Fruit fly (Drosophila melanogaster) whole organism: ENCODE measurements around the gene CG7011.
A peak's percentile ranks its signal among the peaks of the same experiment; 100 is the strongest.

Experiments used
- CG8478 ChIP-seq: fragments of >200 bp; optimal IDR thresholded peaks from 2 replicates; lab custom pipeline; 2018; ENCODE audit warnings: inconsistent platforms
- Dll ChIP-seq: fragments of >200 bp; optimal IDR thresholded peaks from 2 replicates; lab custom pipeline; 2017
- EcR ChIP-seq, 2 experiments: fragments of >200 bp; optimal IDR thresholded peaks; 2 replicates each; lab custom pipeline; 2017; ENCODE audit warnings: missing biosample characterization in 2 of 2, missing genetic modification characterization in 2 of 2, missing genetic modification reagents in 2 of 2
- pan ChIP-seq: fragments of >200 bp; optimal IDR thresholded peaks from 2 replicates; lab custom pipeline; 2017
- psq ChIP-seq: fragments of >200 bp; optimal IDR thresholded peaks from 2 replicates; lab custom pipeline; 2017
- usp ChIP-seq: fragments of >200 bp; optimal IDR thresholded peaks from 2 replicates; lab custom pipeline; 2017; ENCODE audit warnings: missing biosample characterization, missing genetic modification characterization, mixed read lengths

CG7011 gene

DNA sequence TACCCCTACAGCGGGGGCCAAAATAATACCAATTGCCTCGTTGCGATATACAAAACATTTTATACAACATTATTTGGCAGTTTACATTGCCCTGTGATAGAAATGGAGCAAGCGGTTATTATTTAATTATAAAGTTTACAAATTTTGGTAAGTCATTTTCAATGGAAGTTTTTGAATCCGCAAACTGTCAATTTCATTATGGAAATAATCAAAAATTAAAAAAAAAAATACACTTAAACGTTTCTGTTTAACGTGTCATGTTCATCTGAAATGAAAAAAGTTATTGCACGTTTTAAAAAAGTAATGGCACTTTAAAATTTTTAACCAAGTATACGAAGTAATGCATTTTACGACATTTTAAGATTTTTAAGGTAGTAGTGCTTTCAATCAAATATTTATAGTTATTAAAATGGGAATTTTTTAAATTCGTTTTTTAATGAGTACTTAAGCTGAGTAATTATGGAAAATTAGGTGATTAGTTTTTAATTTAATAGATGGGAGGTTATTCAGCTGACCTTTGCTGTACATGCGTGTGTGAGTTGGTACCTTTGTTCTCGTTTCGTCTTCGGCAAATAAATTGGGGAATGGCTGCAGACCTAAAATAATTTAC lies 33.4 kb upstream of the CG7011 start:
- no peak for TF ChIP-seq EcR (GFP tag; optimal IDR thresholded peaks at IDR 0.05; lab: Kevin White, UChicago)
- TF ChIP-seq Dll (lab: Kevin White, UChicago): no peak

DNA sequence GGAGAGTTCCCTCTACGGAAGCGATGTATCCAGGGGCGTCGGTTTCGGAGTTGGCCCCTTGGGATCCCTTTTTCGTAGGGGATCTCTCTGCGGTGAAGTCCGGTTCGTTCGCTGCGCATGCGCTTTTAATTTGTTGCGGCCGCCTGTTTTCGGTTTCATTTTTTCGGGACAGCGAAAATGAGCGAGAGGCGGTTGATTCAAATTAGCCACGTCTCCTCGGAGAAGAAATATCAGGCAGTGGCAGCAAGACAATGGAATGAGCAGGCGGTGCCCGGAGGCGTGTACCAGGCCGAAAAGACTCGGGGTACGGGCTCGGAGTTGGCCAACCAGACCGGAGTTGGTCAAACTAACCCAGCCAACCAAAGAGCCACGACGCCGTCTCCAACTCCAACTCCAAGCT lies 32.8 kb upstream of the CG7011 start:
- peak; percentile 62 for TF ChIP-seq Dll (lab: Kevin White, UChicago)
- no peak for TF ChIP-seq usp (GFP tag; lab: Kevin White, UChicago)

DNA sequence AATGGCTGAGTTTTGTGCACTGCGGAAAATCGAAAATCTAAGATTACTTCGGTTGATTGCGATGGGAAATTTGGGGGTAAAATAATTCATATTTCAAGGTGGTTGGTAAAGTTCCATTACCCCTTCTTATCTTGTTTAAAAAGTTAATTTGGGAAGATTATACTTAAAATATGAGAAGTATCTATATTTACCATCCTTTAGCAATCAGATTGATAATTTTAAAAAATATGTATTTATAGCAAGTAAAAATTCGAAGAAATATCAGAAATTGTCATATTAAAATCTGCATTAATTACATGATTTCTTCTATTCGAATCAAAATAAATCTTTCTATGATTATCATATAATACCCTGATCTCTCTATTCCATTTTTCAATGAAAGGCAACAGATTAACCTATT lies 32.1 kb upstream of the CG7011 start:
- TF ChIP-seq pan (lab: Kevin White, UChicago) (no peak), psq (no peak), EcR (GFP tag; optimal IDR thresholded peaks at IDR 0.05; lab: Kevin White, UChicago) (no peak), Dll (lab: Kevin White, UChicago) (no peak), CG8478 (lab: Kevin White, UChicago) (no peak), usp (GFP tag; lab: Kevin White, UChicago) (no peak)

DNA sequence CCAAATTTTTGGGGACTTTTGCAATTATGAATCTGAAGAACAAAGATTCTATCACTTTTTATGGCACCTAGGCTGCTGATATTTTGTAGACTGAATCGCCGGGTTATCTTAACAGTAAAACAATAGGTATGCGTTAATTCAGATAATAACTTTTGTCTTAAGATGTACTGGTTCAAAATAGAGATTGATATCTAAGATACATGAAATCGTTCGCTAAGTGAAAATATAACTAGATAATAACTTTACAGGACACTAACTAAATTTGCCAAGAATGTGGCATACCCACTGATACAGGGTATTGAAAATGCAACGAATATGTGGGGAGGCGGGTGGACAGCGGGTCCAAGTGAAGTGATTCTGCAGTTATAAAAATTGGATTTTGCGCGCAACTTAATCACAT lies 28.7 kb upstream of the CG7011 start:
- peak; percentile 69 for TF ChIP-seq pan (lab: Kevin White, UChicago)
- TF ChIP-seq usp (GFP tag; lab: Kevin White, UChicago): no peak

DNA sequence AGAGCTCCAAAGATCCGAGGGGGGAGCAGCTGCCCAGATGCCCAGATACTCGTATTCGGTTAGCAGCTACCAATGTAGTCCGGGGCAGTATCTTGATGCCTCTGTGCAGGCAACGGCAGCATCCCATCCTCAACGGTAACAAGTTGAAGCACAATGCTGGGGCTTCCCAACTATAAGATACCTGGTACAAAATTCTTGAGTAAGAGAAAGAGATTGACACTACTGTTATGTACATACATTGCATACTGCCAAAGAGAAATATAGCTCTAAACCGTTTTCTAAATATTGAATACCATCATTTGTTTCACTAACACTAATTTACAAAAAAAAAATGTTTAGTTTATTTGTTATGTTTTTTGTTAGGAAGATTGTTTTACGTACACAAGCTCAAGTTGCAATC lies 26.3 kb upstream of the CG7011 start:
- TF ChIP-seq usp (GFP tag; lab: Kevin White, UChicago) (no peak), pan (lab: Kevin White, UChicago) (peak; percentile 54)

DNA sequence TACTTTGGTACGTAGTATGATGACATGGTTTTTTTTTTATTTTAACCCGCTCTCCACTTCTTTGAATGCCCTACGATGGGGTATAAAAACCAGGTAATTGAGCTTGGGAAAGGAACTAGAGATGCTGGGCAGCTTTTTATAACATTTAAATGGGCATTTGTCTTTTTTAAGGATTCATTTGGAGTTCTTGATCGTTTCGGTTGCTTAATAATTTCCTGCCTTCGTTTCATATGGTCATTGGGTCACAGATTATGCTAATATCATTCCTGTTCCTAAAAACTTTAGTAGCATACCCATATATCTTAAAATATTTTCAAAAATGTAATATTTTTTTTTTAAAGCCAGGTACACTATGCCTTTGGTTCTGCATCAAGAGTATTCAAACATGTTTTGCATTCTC lies 25.3 kb upstream of the CG7011 start:
- no peak for TF ChIP-seq Dll (lab: Kevin White, UChicago)
- TF ChIP-seq pan (lab: Kevin White, UChicago): no peak
- no peak for TF ChIP-seq EcR (GFP tag; optimal IDR thresholded peaks at IDR 0.05; lab: Kevin White, UChicago)
- TF ChIP-seq psq: no peak
- TF ChIP-seq CG8478 (lab: Kevin White, UChicago): no peak
- TF ChIP-seq usp (GFP tag; lab: Kevin White, UChicago): no peak

DNA sequence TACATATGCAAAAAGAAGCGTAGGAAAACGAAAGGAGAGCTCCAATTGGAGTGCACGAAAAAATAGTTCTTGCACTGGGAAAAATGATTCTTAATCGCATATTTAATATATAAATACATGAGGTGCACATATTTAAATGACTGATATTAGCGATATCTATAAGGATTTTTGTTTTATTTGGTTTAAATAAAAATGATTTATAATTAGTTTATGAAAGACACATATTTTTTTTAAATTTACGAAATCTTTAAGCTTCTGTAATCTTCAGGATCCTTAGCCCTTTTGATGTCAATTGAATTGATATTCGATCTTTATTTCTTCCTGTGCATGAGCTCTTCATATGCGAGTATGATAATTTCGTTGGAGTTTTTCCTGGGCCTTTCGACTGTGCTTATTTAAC lies 24.4 kb upstream of the CG7011 start:
- TF ChIP-seq EcR (GFP tag; optimal IDR thresholded peaks at IDR 0.05; lab: Kevin White, UChicago): no peak
- no peak for TF ChIP-seq Dll (lab: Kevin White, UChicago)
- no peak for TF ChIP-seq psq
- TF ChIP-seq pan (lab: Kevin White, UChicago): no peak
- TF ChIP-seq usp (GFP tag; lab: Kevin White, UChicago): no peak
- TF ChIP-seq CG8478 (lab: Kevin White, UChicago): no peak

DNA sequence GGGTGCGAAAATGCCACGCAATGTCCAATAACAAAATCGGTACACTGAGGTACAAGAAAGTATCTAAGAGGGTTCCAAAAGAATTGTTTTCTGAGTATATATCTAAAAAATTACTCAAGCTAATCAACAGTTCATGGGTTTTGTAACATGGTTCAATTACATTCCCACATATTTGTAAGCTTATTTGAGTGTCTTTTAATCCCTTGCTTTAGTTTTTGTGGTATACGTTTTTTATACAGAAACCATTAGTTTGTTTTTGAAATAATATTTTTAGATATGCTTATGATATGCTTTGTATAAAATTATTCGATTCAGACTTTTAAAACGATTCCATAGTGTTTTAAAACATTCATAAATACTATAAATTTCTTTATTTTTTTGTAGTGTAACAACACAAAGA lies 17.4 kb upstream of the CG7011 start:
- TF ChIP-seq psq (no peak), EcR (GFP tag; optimal IDR thresholded peaks at IDR 0.05; lab: Kevin White, UChicago) (no peak), Dll (lab: Kevin White, UChicago) (no peak), pan (lab: Kevin White, UChicago) (no peak)

DNA sequence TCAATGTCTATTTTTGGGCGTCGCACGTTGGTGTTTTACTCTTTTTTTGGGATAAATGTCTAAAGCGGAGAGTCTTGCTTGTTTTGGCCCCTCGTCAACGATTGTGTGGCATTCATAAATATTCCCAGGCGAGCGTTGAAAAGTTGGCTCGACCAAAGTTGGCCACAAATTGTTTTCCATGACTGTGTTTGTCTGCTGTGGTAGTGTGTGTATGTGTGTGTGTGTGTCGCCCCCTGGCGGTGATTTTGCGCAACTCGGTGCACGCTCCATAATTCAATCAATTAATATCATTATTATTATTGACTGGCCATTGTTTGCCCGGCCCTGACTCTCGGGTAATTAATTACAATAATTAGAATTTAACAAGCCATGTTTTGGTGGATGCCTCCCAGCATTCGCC lies 15.2 kb upstream of the CG7011 start:
- TF ChIP-seq pan (lab: Kevin White, UChicago): no peak
- TF ChIP-seq psq: no peak
- no peak for TF ChIP-seq CG8478 (lab: Kevin White, UChicago)
- TF ChIP-seq EcR (GFP tag; optimal IDR thresholded peaks at IDR 0.05; lab: Kevin White, UChicago): no peak
- TF ChIP-seq Dll (lab: Kevin White, UChicago): no peak
- no peak for TF ChIP-seq usp (GFP tag; lab: Kevin White, UChicago)

DNA sequence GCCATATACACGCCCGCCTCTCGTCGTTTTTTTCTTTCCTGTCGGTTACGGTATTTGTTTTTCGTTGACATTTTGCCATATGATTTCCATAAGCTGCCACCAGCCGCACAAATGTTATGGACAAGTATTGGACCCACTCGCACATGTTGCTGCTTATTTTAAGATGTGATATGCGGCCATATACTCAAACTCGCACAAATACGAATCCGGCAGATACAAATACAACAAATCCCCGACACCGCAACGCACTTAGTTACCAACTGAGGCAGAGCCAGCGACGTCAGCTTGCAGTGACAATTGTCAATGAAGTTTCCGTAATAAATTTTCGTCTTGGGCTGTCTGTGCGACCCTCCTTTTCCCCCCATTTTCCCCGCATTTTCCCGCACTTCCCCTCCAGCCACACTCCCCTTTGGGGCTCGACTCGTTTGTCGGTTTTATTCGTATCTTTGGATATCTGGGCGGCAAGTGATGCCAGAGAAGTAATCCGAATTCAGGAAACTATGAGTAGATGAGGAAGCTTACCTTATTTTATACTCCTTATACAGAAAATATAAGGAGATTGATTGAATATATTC lies 13.3 kb upstream of the CG7011 start:
- TF ChIP-seq Dll (lab: Kevin White, UChicago) (no peak), CG8478 (lab: Kevin White, UChicago) (no peak), EcR (GFP tag; optimal IDR thresholded peaks at IDR 0.05; lab: Kevin White, UChicago) (no peak), psq (no peak), usp (GFP tag; lab: Kevin White, UChicago) (no peak), pan (lab: Kevin White, UChicago) (no peak)

DNA sequence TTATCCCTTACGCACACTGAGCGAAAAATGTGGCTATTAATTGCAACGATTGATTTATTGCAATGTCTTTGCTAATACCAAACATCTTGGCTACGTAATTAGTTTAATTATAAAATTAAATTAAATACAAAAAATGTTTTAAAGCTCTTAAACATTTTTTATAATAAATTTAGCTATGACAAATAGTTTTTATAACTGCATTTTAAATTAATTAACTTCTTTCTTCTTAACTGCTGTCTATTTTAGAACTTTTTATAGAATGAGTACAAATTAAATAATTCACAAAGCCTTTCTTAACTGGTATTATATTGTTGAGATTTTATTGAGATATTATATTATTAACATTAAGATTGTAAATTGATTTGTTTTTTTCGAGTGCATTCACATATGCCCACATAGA lies 11.4 kb upstream of the CG7011 start:
- no peak for TF ChIP-seq CG8478 (lab: Kevin White, UChicago)
- TF ChIP-seq psq: no peak
- TF ChIP-seq Dll (lab: Kevin White, UChicago): no peak
- no peak for TF ChIP-seq pan (lab: Kevin White, UChicago)

DNA sequence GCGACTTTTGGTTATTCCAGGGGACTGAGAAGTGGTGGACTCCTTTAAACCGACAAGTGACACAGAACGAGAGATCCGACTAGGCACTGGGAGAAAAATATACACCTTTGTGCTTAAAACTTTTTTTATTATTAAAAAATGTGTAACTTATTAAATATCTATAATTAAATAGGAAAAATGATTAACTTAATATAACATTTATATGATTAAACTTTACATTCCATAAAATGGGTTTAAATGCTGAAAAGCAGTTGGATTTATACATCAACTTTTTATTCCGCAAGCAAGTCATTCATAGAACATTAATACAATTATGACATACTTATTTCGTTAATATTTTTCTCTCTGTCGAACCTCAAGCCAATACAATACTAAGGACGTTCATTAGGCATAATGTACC lies 10.7 kb upstream of the CG7011 start:
- TF ChIP-seq EcR (GFP tag; optimal IDR thresholded peaks at IDR 0.05; lab: Kevin White, UChicago) (no peak), CG8478 (lab: Kevin White, UChicago) (no peak), psq (no peak), Dll (lab: Kevin White, UChicago) (no peak), pan (lab: Kevin White, UChicago) (no peak), usp (GFP tag; lab: Kevin White, UChicago) (no peak)

DNA sequence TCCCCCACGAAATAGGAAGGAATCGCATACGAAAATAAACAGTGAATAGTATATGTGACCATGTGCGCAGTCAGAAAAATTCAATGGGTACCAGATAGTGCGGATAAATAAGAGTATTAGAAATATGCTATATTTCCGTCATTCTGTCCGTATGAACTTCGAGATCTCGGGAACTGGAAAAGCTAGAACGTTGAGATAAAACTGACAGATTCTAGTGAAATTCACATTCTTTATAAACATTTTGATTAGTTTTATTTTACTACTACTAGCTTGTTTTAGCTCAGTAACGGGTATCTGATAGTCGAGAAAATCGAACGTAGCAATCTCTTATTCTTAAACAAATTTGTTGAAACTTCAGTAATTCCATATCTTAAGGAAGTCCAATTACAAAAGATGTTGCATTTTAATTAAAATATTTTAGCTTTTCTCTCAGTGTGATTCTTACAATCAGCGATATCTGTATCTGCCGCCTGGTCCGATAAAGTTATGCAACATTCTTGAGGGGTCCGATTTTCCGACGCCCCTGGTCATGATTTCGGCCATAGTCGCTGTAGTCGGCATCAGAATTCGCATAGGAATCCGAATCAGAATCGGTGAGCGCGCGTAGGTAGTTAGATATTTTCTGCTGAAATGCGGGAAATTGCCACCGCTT lies 9.1 kb upstream of the CG7011 start:
- TF ChIP-seq CG8478 (lab: Kevin White, UChicago): no peak
- TF ChIP-seq psq: no peak
- TF ChIP-seq pan (lab: Kevin White, UChicago): no peak
- no peak for TF ChIP-seq usp (GFP tag; lab: Kevin White, UChicago)
- TF ChIP-seq EcR (GFP tag; optimal IDR thresholded peaks at IDR 0.05; lab: Kevin White, UChicago): no peak
- no peak for TF ChIP-seq Dll (lab: Kevin White, UChicago)
